Worm (Caenorhabditis elegans) whole organism, mixed stage, embryonic: Measurements from ENCODE around the gene rbm-7.

Source experiments
- ces-1 ChIP-seq: fragments of 150-350 bp; optimal IDR thresholded peaks from 2 replicates; lab custom pipeline; 2014; ENCODE audit warnings: missing biosample characterization, missing genetic modification reagents, missing genetic modification characterization
- drap-1 ChIP-seq: fragments of 200-800 bp; sonication (Bioruptor generic); optimal IDR thresholded peaks from 3 replicates; lab custom pipeline; 2018; ENCODE audit warnings: mild to moderate bottlenecking, missing genetic modification characterization, missing compliant biosample characterization
- mab-5 ChIP-seq: fragments of 150-350 bp; optimal IDR thresholded peaks from 2 replicates; lab custom pipeline; 2014; ENCODE audit warnings: missing biosample characterization, missing genetic modification characterization
- nhr-12 ChIP-seq: fragments of 150-350 bp; optimal IDR thresholded peaks from 2 replicates; lab custom pipeline; 2014; ENCODE audit warnings: missing biosample characterization, missing genetic modification characterization
- nhr-237 ChIP-seq: fragments of 150-350 bp; optimal IDR thresholded peaks from 2 replicates; lab custom pipeline; 2014; ENCODE audit warnings: missing biosample characterization, missing genetic modification characterization
- nhr-28 ChIP-seq: fragments of 150-350 bp; optimal IDR thresholded peaks from 2 replicates; lab custom pipeline; 2014; ENCODE audit warnings: missing biosample characterization, missing genetic modification characterization
- nhr-76 ChIP-seq: sonication (generic microtip); optimal IDR thresholded peaks from 2 replicates; lab custom pipeline; 2017; ENCODE audit warnings: missing biosample characterization, missing genetic modification characterization
- pha-4 ChIP-seq: fragments of 150-350 bp; optimal IDR thresholded peaks from 2 replicates; lab custom pipeline; 2018; ENCODE audit warnings: missing biosample characterization, missing genetic modification reagents, missing genetic modification characterization
- snpc-4 ChIP-seq: fragments of 150-350 bp; optimal IDR thresholded peaks from 2 replicates; lab custom pipeline; 2014; ENCODE audit warnings: missing biosample characterization, missing genetic modification characterization
- unc-62 ChIP-seq: fragments of 150-350 bp; optimal IDR thresholded peaks from 2 replicates; lab custom pipeline; 2014; ENCODE audit warnings: missing biosample characterization, missing genetic modification reagents, missing genetic modification characterization

DNA sequence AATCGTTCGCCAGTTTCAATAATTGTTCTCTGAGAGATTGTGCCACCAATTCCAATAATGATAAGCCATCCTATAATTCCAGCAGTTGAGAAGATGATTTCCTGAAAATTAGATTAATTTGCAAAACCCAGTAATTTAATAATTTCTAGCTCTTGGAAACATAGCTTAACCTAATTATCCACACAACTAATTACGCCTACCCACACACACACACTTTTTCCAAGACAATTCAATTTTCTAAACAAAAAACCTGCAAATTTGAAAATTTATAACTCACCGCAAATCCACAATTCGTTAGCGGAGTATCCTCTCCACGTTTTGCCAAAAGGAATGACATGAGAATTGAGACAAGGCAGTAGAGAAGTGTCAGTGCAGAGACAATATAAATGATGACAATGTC, 15.2 kb downstream of the rbm-7 start:
- TF ChIP-seq nhr-76 (tag; lab: Kevin White, UChicago) = no peak
- TF ChIP-seq nhr-12 = no peak
- TF ChIP-seq mab-5 (tag; lab: Kevin White, UChicago) = no peak
- TF ChIP-seq ces-1 (GFP tag; lab: Kevin White, UChicago) = peak; percentile 62
- TF ChIP-seq nhr-28 (tag; lab: Kevin White, UChicago) = no peak
- TF ChIP-seq nhr-237 (tag; lab: Kevin White, UChicago) = no peak
- no peak for TF ChIP-seq unc-62
- TF ChIP-seq snpc-4 = no peak
- no peak for TF ChIP-seq drap-1
- no peak for TF ChIP-seq pha-4 (tag; lab: Kevin White, UChicago)
